Fruit fly (Drosophila melanogaster): Measurements from ENCODE around the gene Cep164.

Cep164 gene

dm6 chrX:15934226-15934547, 48.6 kb downstream of the Cep164 start:
- no peak for TF ChIP-seq fd96Ca (GFP tag; IDR thresholded peaks at IDR 0.05)
- peak; percentile 7 for TF ChIP-seq CG17806 (tag; optimal IDR thresholded peaks at IDR 0.05)
- TF ChIP-seq Pif1B (GFP tag; optimal IDR thresholded peaks at IDR 0.05) = no peak

- TF ChIP-seq rn (GFP tag; IDR thresholded peaks at IDR 0.05) (no peak), D1 (tag; optimal IDR thresholded peaks at IDR 0.05) (no peak), CG14655 (GFP tag; optimal IDR thresholded peaks at IDR 0.05) (no peak), CG17806 (tag; optimal IDR thresholded peaks at IDR 0.05) (no peak), fd96Ca (GFP tag; IDR thresholded peaks at IDR 0.05) (no peak), CG10348 (GFP tag; IDR thresholded peaks at IDR 0.05) (no peak), EcR (GFP tag; optimal IDR thresholded peaks at IDR 0.05) (no peak), Ets98B (GFP tag; IDR thresholded peaks at IDR 0.05) (no peak), CG4496 (GFP tag; IDR thresholded peaks at IDR 0.05) (no peak), CG34367 (tag; optimal IDR thresholded peaks at IDR 0.05) (no peak), Pif1A (GFP tag; optimal IDR thresholded peaks at IDR 0.05) (no peak), CG32121 (GFP tag; IDR thresholded peaks at IDR 0.05) (no peak), CG8301 (tag; optimal IDR thresholded peaks at IDR 0.05) (no peak), Pif1B (GFP tag; optimal IDR thresholded peaks at IDR 0.05) (no peak)
Measured at dm6 chrX:15933504-15934225, 49.1 kb downstream of the Cep164 start, which contains the start of gene Ranbp16. TSS of gene Ranbp16 (minus strand) at chrX:15933867.

Data from whole organism, pupa.